Worm (Caenorhabditis elegans) whole organism, mixed stage, embryonic: ENCODE measurements around the gene col-85.

Source experiments
- M03D4.4 ChIP-seq: sonication (generic microtip); optimal IDR thresholded peaks from 2 replicates; lab custom pipeline; 2017; ENCODE audit warnings: mild to moderate bottlenecking, missing genetic modification characterization, missing compliant biosample characterization
- bed-3 ChIP-seq: fragments of 200-800 bp; sonication (Bioruptor generic); optimal IDR thresholded peaks from 3 replicates; lab custom pipeline; 2018; ENCODE audit warnings: mild to moderate bottlenecking, missing genetic modification characterization, moderate library complexity, missing compliant biosample characterization
- blmp-1 ChIP-seq: fragments of 150-350 bp; optimal IDR thresholded peaks from 2 replicates; lab custom pipeline; 2014; ENCODE audit warnings: missing biosample characterization, missing genetic modification characterization
- ceh-39 ChIP-seq: fragments of 150-350 bp; optimal IDR thresholded peaks from 2 replicates; lab custom pipeline; 2014; ENCODE audit warnings: missing biosample characterization, missing genetic modification characterization
- ceh-43 ChIP-seq: fragments of 200-800 bp; sonication (Bioruptor generic); optimal IDR thresholded peaks from 2 replicates; lab custom pipeline; 2018; ENCODE audit warnings: mild to moderate bottlenecking, missing genetic modification characterization, moderate library complexity, missing compliant biosample characterization
- ceh-83 ChIP-seq: fragments of 200-800 bp; sonication (Bioruptor generic); optimal IDR thresholded peaks from 2 replicates; lab custom pipeline; 2018; ENCODE audit warnings: mild to moderate bottlenecking, missing genetic modification characterization, missing compliant biosample characterization
- ces-1 ChIP-seq: fragments of 150-350 bp; optimal IDR thresholded peaks from 2 replicates; lab custom pipeline; 2014; ENCODE audit warnings: missing biosample characterization, missing genetic modification reagents, missing genetic modification characterization
- cnd-1 ChIP-seq: fragments of 200-800 bp; sonication (Bioruptor generic); optimal IDR thresholded peaks from 2 replicates; lab custom pipeline; 2018; ENCODE audit warnings: mild to moderate bottlenecking, missing genetic modification characterization, missing compliant biosample characterization
- drap-1 ChIP-seq: fragments of 200-800 bp; sonication (Bioruptor generic); optimal IDR thresholded peaks from 3 replicates; lab custom pipeline; 2018; ENCODE audit warnings: mild to moderate bottlenecking, missing genetic modification characterization, missing compliant biosample characterization
- elt-1 ChIP-seq: sonication (generic microtip); optimal IDR thresholded peaks from 2 replicates; lab custom pipeline; 2017; ENCODE audit warnings: missing genetic modification characterization, mild to moderate bottlenecking, missing compliant biosample characterization, antibody characterized with exemption, moderate library complexity, borderline replicate concordance; ENCODE audit not compliant: insufficient read depth
- elt-3 ChIP-seq: fragments of 150-350 bp; optimal IDR thresholded peaks from 2 replicates; lab custom pipeline; 2014; ENCODE audit warnings: missing biosample characterization, missing genetic modification characterization
- flh-1 ChIP-seq: fragments of 200-800 bp; sonication (Bioruptor generic); optimal IDR thresholded peaks from 2 replicates; lab custom pipeline; 2018; ENCODE audit warnings: mild to moderate bottlenecking, missing genetic modification characterization, moderate library complexity, missing compliant biosample characterization
- ham-2 ChIP-seq: fragments of 200-800 bp; sonication (Bioruptor generic); optimal IDR thresholded peaks from 2 replicates; lab custom pipeline; 2018; ENCODE audit warnings: mild to moderate bottlenecking, missing genetic modification characterization, missing compliant biosample characterization
- hlh-1 ChIP-seq: fragments of 150-350 bp; optimal IDR thresholded peaks from 2 replicates; lab custom pipeline; 2014; ENCODE audit warnings: missing biosample characterization, missing genetic modification reagents, missing genetic modification characterization
- lin-13 ChIP-seq: fragments of 150-350 bp; optimal IDR thresholded peaks from 2 replicates; lab custom pipeline; 2014; ENCODE audit warnings: missing biosample characterization, missing genetic modification characterization
- lin-32 ChIP-seq: fragments of 200-800 bp; sonication (Bioruptor generic); optimal IDR thresholded peaks from 2 replicates; lab custom pipeline; 2018; ENCODE audit warnings: mild to moderate bottlenecking, missing genetic modification characterization, missing compliant biosample characterization
- lsy-2 ChIP-seq: fragments of 150-350 bp; optimal IDR thresholded peaks from 2 replicates; lab custom pipeline; 2014; ENCODE audit warnings: missing biosample characterization, missing genetic modification characterization
- mab-5 ChIP-seq: fragments of 150-350 bp; optimal IDR thresholded peaks from 2 replicates; lab custom pipeline; 2014; ENCODE audit warnings: missing biosample characterization, missing genetic modification characterization
- mep-1 ChIP-seq: fragments of 150-350 bp; optimal IDR thresholded peaks from 2 replicates; lab custom pipeline; 2017; ENCODE audit warnings: missing biosample characterization, missing genetic modification reagents, missing genetic modification characterization, inconsistent platforms
- mls-2 ChIP-seq: sonication (generic microtip); optimal IDR thresholded peaks from 2 replicates; lab custom pipeline; 2016; ENCODE audit warnings: mild to moderate bottlenecking, missing genetic modification characterization, moderate library complexity, missing compliant biosample characterization
- nhr-12 ChIP-seq: fragments of 150-350 bp; optimal IDR thresholded peaks from 2 replicates; lab custom pipeline; 2014; ENCODE audit warnings: missing biosample characterization, missing genetic modification characterization
- nhr-2 ChIP-seq: fragments of 150-350 bp; optimal IDR thresholded peaks from 2 replicates; lab custom pipeline; 2014; ENCODE audit warnings: missing biosample characterization, missing genetic modification characterization
- nhr-237 ChIP-seq: fragments of 150-350 bp; optimal IDR thresholded peaks from 2 replicates; lab custom pipeline; 2014; ENCODE audit warnings: missing biosample characterization, missing genetic modification characterization
- nhr-28 ChIP-seq: fragments of 150-350 bp; optimal IDR thresholded peaks from 2 replicates; lab custom pipeline; 2014; ENCODE audit warnings: missing biosample characterization, missing genetic modification characterization
- nhr-76 ChIP-seq: sonication (generic microtip); optimal IDR thresholded peaks from 2 replicates; lab custom pipeline; 2017; ENCODE audit warnings: missing biosample characterization, missing genetic modification characterization
- pha-4 ChIP-seq: fragments of 150-350 bp; optimal IDR thresholded peaks from 2 replicates; lab custom pipeline; 2018; ENCODE audit warnings: missing biosample characterization, missing genetic modification reagents, missing genetic modification characterization
- sem-2 ChIP-seq: fragments of 200-800 bp; sonication (Bioruptor generic); optimal IDR thresholded peaks from 2 replicates; lab custom pipeline; 2018; ENCODE audit warnings: mild to moderate bottlenecking, missing genetic modification characterization, missing compliant biosample characterization
- snpc-4 ChIP-seq: fragments of 150-350 bp; optimal IDR thresholded peaks from 2 replicates; lab custom pipeline; 2014; ENCODE audit warnings: missing biosample characterization, missing genetic modification characterization
- sptf-1 ChIP-seq: sonication (generic microtip); optimal IDR thresholded peaks from 2 replicates; lab custom pipeline; 2017; ENCODE audit warnings: mild to moderate bottlenecking, missing genetic modification characterization, moderate library complexity, missing compliant biosample characterization
- tbx-8 ChIP-seq: fragments of 200-800 bp; sonication (Bioruptor generic); optimal IDR thresholded peaks from 2 replicates; lab custom pipeline; 2018; ENCODE audit warnings: mild to moderate bottlenecking, missing genetic modification characterization, moderate library complexity, missing compliant biosample characterization
- unc-120 ChIP-seq: sonication (generic microtip); optimal IDR thresholded peaks from 2 replicates; lab custom pipeline; 2017; ENCODE audit warnings: missing genetic modification characterization, missing compliant biosample characterization; ENCODE audit not compliant: poor library complexity, severe bottlenecking
- unc-39 ChIP-seq: fragments of 150-350 bp; optimal IDR thresholded peaks from 2 replicates; lab custom pipeline; 2014; ENCODE audit warnings: missing biosample characterization, missing genetic modification characterization
- unc-62 ChIP-seq: fragments of 150-350 bp; optimal IDR thresholded peaks from 2 replicates; lab custom pipeline; 2014; ENCODE audit warnings: missing biosample characterization, missing genetic modification reagents, missing genetic modification characterization
- zip-8 ChIP-seq: fragments of 150-350 bp; optimal IDR thresholded peaks from 2 replicates; lab custom pipeline; 2014; ENCODE audit warnings: missing biosample characterization, missing genetic modification characterization
- ztf-11 ChIP-seq: fragments of 150-350 bp; optimal IDR thresholded peaks from 2 replicates; lab custom pipeline; 2014; ENCODE audit warnings: missing biosample characterization, missing genetic modification characterization

Gene col-85

DNA sequence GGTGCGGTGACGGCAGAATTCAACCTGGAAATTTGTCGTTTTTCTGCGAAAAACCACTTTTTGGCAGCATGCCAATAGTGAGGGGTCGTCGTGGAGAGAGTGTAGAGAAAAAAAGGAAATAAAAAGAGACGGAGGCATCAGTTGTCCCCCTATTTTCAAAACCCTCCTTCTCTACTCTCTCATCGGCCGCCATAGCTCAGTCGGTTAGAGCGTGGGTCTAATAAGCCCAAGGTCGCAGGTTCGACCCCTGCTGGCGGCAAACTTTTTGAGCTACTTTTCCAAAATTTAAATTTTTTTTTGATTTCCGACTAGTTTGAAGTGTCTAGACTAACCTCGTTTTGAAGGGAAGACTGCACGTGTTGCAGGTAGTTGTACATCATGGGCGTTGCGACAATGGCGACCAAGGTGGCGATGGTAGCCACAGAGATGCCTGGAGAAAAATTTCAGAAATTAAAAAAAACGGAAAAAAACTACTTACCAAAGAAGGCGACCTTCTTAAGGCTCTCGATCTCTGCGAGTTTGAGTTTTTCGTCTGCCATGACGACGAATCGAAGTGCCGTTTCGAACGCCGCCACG lies at the start of gene col-85:
TSS of gene col-85 (minus strand) at position 540 of the 576 bp plus-strand sequence.
- TF ChIP-seq ham-2 (peak; percentile 94), lin-13 (tag; lab: Kevin White, UChicago) (peak; percentile 15), M03D4.4 (peak; percentile 95), lin-32 (peak; percentile 91), nhr-28 (peak; percentile 72), unc-120 (peak; percentile 94), mls-2 (peak; percentile 98), lsy-2 (peak; percentile 48), snpc-4 (tag; lab: Kevin White, UChicago) (no peak), ceh-83 (GFP tag; lab: Kevin White, UChicago) (peak; percentile 96), elt-3 (peak; percentile 4), drap-1 (GFP tag; lab: Kevin White, UChicago) (peak; percentile 94), nhr-237 (tag; lab: Kevin White, UChicago) (peak; percentile 45), pha-4 (peak; percentile 18), ces-1 (GFP tag; lab: Kevin White, UChicago) (peak; percentile 47), sptf-1 (tag; lab: Kevin White, UChicago) (peak; percentile 97), ceh-39 (tag; lab: Kevin White, UChicago) (peak; percentile 1), bed-3 (GFP tag; lab: Kevin White, UChicago) (peak; percentile 94), zip-8 (tag; lab: Kevin White, UChicago) (no peak), cnd-1 (tag; lab: Kevin White, UChicago) (peak; percentile 89), hlh-1 (tag; lab: Kevin White, UChicago) (no peak), nhr-2 (tag; lab: Kevin White, UChicago) (no peak), nhr-76 (tag; lab: Kevin White, UChicago) (no peak), tbx-8 (GFP tag; lab: Kevin White, UChicago) (peak; percentile 91), flh-1 (GFP tag; lab: Kevin White, UChicago) (peak; percentile 92), blmp-1 (tag; lab: Kevin White, UChicago) (no peak), mab-5 (tag; lab: Kevin White, UChicago) (peak; percentile 49), sem-2 (peak; percentile 86), ztf-11 (tag; lab: Kevin White, UChicago) (peak; percentile 40), unc-39 (peak; percentile 50), unc-62 (GFP tag; lab: Kevin White, UChicago) (peak; percentile 23), elt-1 (tag; lab: Kevin White, UChicago) (peak; percentile 10), mep-1 (tag; lab: Kevin White, UChicago) (peak; percentile 58), nhr-12 (tag; lab: Kevin White, UChicago) (peak; percentile 38), ceh-43 (GFP tag; lab: Kevin White, UChicago) (peak; percentile 94)

DNA sequence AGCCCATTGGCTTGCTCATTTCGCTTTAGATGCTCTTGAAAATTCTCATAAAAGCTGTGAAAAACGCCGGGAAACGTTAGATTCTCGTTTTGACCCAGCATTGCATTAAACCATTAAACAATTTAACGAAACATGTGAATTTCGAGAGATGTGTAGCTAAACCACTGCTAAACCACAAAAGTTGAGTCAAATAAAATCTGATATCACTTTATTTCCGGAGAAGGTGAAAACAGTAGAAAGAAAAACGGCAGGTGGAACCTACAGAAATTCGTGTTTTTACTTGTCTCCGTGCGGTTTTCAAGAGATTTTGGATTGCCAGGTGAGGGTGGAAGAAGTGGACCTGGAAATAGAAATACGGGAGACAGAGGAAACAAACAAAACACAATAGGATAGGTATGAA lies 49.6 kb upstream of the col-85 start, which contains the start of gene F49C5.9:
TSS of gene F49C5.9 (minus strand) at position 101 of the 400 bp plus-strand sequence.
- TF ChIP-seq sem-2 (no peak), nhr-28 (no peak), lin-32 (no peak), lin-13 (tag; lab: Kevin White, UChicago) (no peak)

DNA sequence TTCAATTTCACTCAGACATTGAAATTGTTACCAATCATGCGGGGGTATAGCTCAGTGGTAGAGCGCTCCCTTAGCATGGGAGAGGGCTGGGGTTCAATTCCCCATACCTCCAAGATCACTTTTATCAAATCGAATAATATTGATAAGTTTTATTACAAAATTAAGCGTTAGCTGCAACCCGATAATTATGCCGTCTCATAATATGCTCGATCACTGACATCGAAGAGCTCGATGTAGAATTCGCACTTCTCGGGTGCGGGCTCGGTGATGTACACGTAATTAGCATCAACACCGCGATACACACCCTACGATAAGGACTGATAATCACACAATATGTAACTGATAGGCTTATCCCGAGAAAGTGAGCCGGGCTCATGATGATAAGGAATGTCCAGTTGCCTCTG lies 47.7 kb upstream of the col-85 start:
- no peak for TF ChIP-seq tbx-8 (GFP tag; lab: Kevin White, UChicago)
- no peak for TF ChIP-seq unc-120
- no peak for TF ChIP-seq mep-1 (tag; lab: Kevin White, UChicago)
- no peak for TF ChIP-seq lin-13 (tag; lab: Kevin White, UChicago)
- no peak for TF ChIP-seq ceh-43 (GFP tag; lab: Kevin White, UChicago)
- TF ChIP-seq nhr-12 (tag; lab: Kevin White, UChicago): no peak
- no peak for TF ChIP-seq pha-4
- TF ChIP-seq bed-3 (GFP tag; lab: Kevin White, UChicago): no peak
- no peak for TF ChIP-seq sptf-1 (tag; lab: Kevin White, UChicago)
- no peak for TF ChIP-seq ces-1 (GFP tag; lab: Kevin White, UChicago)
- no peak for TF ChIP-seq zip-8 (tag; lab: Kevin White, UChicago)
- TF ChIP-seq lin-32: no peak
- no peak for TF ChIP-seq cnd-1 (tag; lab: Kevin White, UChicago)
- no peak for TF ChIP-seq nhr-76 (tag; lab: Kevin White, UChicago)
- no peak for TF ChIP-seq elt-1 (tag; lab: Kevin White, UChicago)
- no peak for TF ChIP-seq sem-2
- no peak for TF ChIP-seq nhr-28
